Fruit fly (Drosophila melanogaster) whole organism, embryonic: ENCODE data around the gene Sec3.

Experiments used
- Abd-B ChIP-seq: fragments of 200-800 bp; sonication (Bioruptor generic); optimal IDR thresholded peaks from 2 replicates; lab custom pipeline; 2018; ENCODE audit warnings: missing biosample characterization, mild to moderate bottlenecking, missing genetic modification characterization, moderate library complexity
- CG11456 ChIP-seq: fragments of 200-800 bp; sonication (Bioruptor generic); IDR thresholded peaks from 3 replicates; pipeline ENCODE4 v1.3.6; 2022; ENCODE audit warnings: missing biosample characterization, missing genetic modification characterization
- CG11723 ChIP-seq: fragments of 200-800 bp; sonication (Bioruptor generic); optimal IDR thresholded peaks from 2 replicates; lab custom pipeline; 2017; ENCODE audit warnings: missing biosample characterization, mild to moderate bottlenecking, missing genetic modification characterization
- CG12299 ChIP-seq: fragments of 200-800 bp; sonication (Bioruptor generic); optimal IDR thresholded peaks from 2 replicates; lab custom pipeline; 2018; ENCODE audit warnings: missing biosample characterization, mild to moderate bottlenecking, missing genetic modification characterization
- CG12744 ChIP-seq: fragments of 200-800 bp; sonication (Bioruptor generic); optimal IDR thresholded peaks from 2 replicates; lab custom pipeline; 2016; ENCODE audit warnings: missing biosample characterization, missing genetic modification characterization
- CG12769 ChIP-seq: fragments of 200-800 bp; sonication (Bioruptor generic); optimal IDR thresholded peaks from 2 replicates; lab custom pipeline; 2019; ENCODE audit warnings: missing biosample characterization, mild to moderate bottlenecking, missing genetic modification characterization, moderate library complexity
- CG14965 ChIP-seq: fragments of 200-800 bp; sonication (Bioruptor generic); optimal IDR thresholded peaks from 2 replicates; lab custom pipeline; 2016; ENCODE audit warnings: missing biosample characterization, missing genetic modification characterization, borderline replicate concordance
- CG15514 ChIP-seq: fragments of 200-800 bp; sonication (Bioruptor generic); optimal IDR thresholded peaks from 3 replicates; lab custom pipeline; 2017; ENCODE audit warnings: missing biosample characterization, missing genetic modification characterization, mild to moderate bottlenecking, moderate library complexity, missing genetic modification reagents
- CG1602 ChIP-seq: fragments of 200-800 bp; sonication (Bioruptor generic); optimal IDR thresholded peaks from 3 replicates; lab custom pipeline; 2016; ENCODE audit warnings: missing biosample characterization, missing genetic modification characterization
- CG17802 ChIP-seq: fragments of 200-800 bp; sonication (Bioruptor generic); optimal IDR thresholded peaks from 2 replicates; lab custom pipeline; 2018; ENCODE audit warnings: missing biosample characterization, mild to moderate bottlenecking, missing genetic modification characterization, moderate library complexity
- CG1832 ChIP-seq: fragments of 200-800 bp; sonication (Bioruptor generic); optimal IDR thresholded peaks from 2 replicates; lab custom pipeline; 2017; ENCODE audit warnings: missing biosample characterization, mild to moderate bottlenecking, missing genetic modification characterization, inconsistent platforms
- CG3726 ChIP-seq: fragments of 200-800 bp; sonication (Bioruptor generic); IDR thresholded peaks from 3 replicates; pipeline ENCODE4, ENCODE4 v1.3.6; 2022; ENCODE audit warnings: missing biosample characterization, missing genetic modification characterization
- CG4424 ChIP-seq: fragments of 200-800 bp; sonication (Bioruptor generic); optimal IDR thresholded peaks from 3 replicates; lab custom pipeline; 2016; ENCODE audit warnings: missing biosample characterization, missing genetic modification characterization
- CG4854 ChIP-seq: fragments of 200-800 bp; sonication (Bioruptor generic); optimal IDR thresholded peaks from 2 replicates; lab custom pipeline; 2016; ENCODE audit warnings: missing biosample characterization, missing genetic modification characterization, inconsistent platforms
- CG6683 ChIP-seq: fragments of 200-800 bp; sonication (Bioruptor generic); optimal IDR thresholded peaks from 2 replicates; lab custom pipeline; 2017; ENCODE audit warnings: missing biosample characterization, mild to moderate bottlenecking, missing genetic modification characterization, missing genetic modification reagents
- CG6689 ChIP-seq: fragments of 200-800 bp; sonication (Bioruptor generic); IDR thresholded peaks from 2 replicates; pipeline ENCODE4 v1.3.6; 2022; ENCODE audit warnings: missing biosample characterization, missing genetic modification characterization
- CG6765 ChIP-seq: fragments of 200-800 bp; sonication (Bioruptor generic); optimal IDR thresholded peaks from 3 replicates; lab custom pipeline; 2017; ENCODE audit warnings: missing biosample characterization, mild to moderate bottlenecking, missing genetic modification characterization
- CG7963 ChIP-seq: fragments of 200-800 bp; sonication (Bioruptor generic); IDR thresholded peaks from 3 replicates; pipeline ENCODE4 v1.3.6; 2022; ENCODE audit warnings: missing biosample characterization, missing genetic modification characterization; ENCODE audit not compliant: partially characterized antibody
- CG8924 ChIP-seq: fragments of 200-800 bp; optimal IDR thresholded peaks from 3 replicates; lab custom pipeline; 2019; ENCODE audit warnings: missing biosample characterization, mild to moderate bottlenecking, missing genetic modification characterization, moderate library complexity
- CG9437 ChIP-seq: fragments of 200-800 bp; sonication (Bioruptor generic); optimal IDR thresholded peaks from 2 replicates; lab custom pipeline; 2018; ENCODE audit warnings: missing biosample characterization, mild to moderate bottlenecking, missing genetic modification characterization
- CG9932 ChIP-seq: fragments of 200-800 bp; sonication (Bioruptor generic); IDR thresholded peaks from 2 replicates; pipeline ENCODE4 v1.3.6; 2022; ENCODE audit warnings: missing biosample characterization, missing genetic modification characterization
- Deaf1 ChIP-seq: fragments of 200-800 bp; optimal IDR thresholded peaks from 3 replicates; lab custom pipeline; 2019; ENCODE audit warnings: missing biosample characterization, mild to moderate bottlenecking, missing genetic modification characterization, moderate library complexity
- Dp ChIP-seq: fragments of 200-800 bp; sonication (Bioruptor generic); optimal IDR thresholded peaks from 2 replicates; lab custom pipeline; 2018; ENCODE audit warnings: missing biosample characterization, mild to moderate bottlenecking, missing genetic modification characterization, moderate library complexity
- HLH4C ChIP-seq: fragments of 200-800 bp; sonication (Bioruptor generic); IDR thresholded peaks from 3 replicates; pipeline ENCODE4 v1.3.6; 2022; ENCODE audit warnings: missing biosample characterization, missing genetic modification characterization; ENCODE audit not compliant: partially characterized antibody
- Hr39 ChIP-seq: fragments of >200 bp; optimal IDR thresholded peaks from 2 replicates; lab custom pipeline; 2017
- Neu2 ChIP-seq: fragments of 200-800 bp; sonication (Bioruptor generic); optimal IDR thresholded peaks from 3 replicates; lab custom pipeline; 2016; ENCODE audit warnings: missing biosample characterization, missing genetic modification characterization, borderline replicate concordance
- PHDP ChIP-seq: fragments of 200-800 bp; sonication (Bioruptor generic); optimal IDR thresholded peaks from 3 replicates; lab custom pipeline; 2018; ENCODE audit warnings: missing biosample characterization, mild to moderate bottlenecking, missing genetic modification characterization, moderate library complexity
- Sox100B ChIP-seq: fragments of 200-800 bp; sonication (Bioruptor generic); optimal IDR thresholded peaks from 3 replicates; lab custom pipeline; 2018; ENCODE audit warnings: missing biosample characterization, mild to moderate bottlenecking, missing genetic modification characterization
- Stat92E ChIP-seq, 3 experiments: fragments of >200 bp in 2 of 3; fragments of 200-800 bp in 1 of 3; sonication (Bioruptor generic) in 1 of 3; optimal IDR thresholded peaks; 2 replicates each; lab custom pipeline; 2017 to 2019; ENCODE audit warnings: missing biosample characterization in 3 of 3, missing genetic modification characterization in 3 of 3, mild to moderate bottlenecking in 1 of 3, moderate library complexity in 1 of 3
- TFAM ChIP-seq: fragments of 200-800 bp; sonication (Bioruptor generic); optimal IDR thresholded peaks from 2 replicates; lab custom pipeline; 2017; ENCODE audit warnings: missing biosample characterization, missing genetic modification characterization, inconsistent platforms
- Xrp1 ChIP-seq: fragments of 200-800 bp; sonication (Bioruptor generic); IDR thresholded peaks from 2 replicates; pipeline ENCODE4 v1.3.6; 2022; ENCODE audit warnings: missing biosample characterization, missing genetic modification characterization
- cato ChIP-seq: fragments of 200-800 bp; sonication (Bioruptor generic); optimal IDR thresholded peaks from 2 replicates; lab custom pipeline; 2016; ENCODE audit warnings: missing biosample characterization, missing genetic modification characterization, borderline replicate concordance
- chinmo ChIP-seq: fragments of 200-800 bp; sonication (Bioruptor generic); IDR thresholded peaks from 4 replicates; pipeline ENCODE4 v1.3.6; 2022; ENCODE audit warnings: missing biosample characterization, missing genetic modification characterization; ENCODE audit not compliant: partially characterized antibody
- chm ChIP-seq: fragments of 200-800 bp; sonication (Bioruptor generic); IDR thresholded peaks from 2 replicates; pipeline ENCODE4 v1.3.6; 2022; ENCODE audit warnings: missing biosample characterization, missing genetic modification characterization
- chn ChIP-seq: fragments of 200-800 bp; sonication (Bioruptor generic); optimal IDR thresholded peaks from 2 replicates; lab custom pipeline; 2016; ENCODE audit warnings: missing biosample characterization, missing genetic modification characterization
- dmrt11E ChIP-seq: fragments of 200-800 bp; sonication (Bioruptor generic); optimal IDR thresholded peaks from 3 replicates; lab custom pipeline; 2018; ENCODE audit warnings: missing biosample characterization, mild to moderate bottlenecking, missing genetic modification characterization, moderate library complexity
- dmrt99B ChIP-seq: fragments of 200-800 bp; sonication (Bioruptor generic); optimal IDR thresholded peaks from 2 replicates; lab custom pipeline; 2018; ENCODE audit warnings: missing biosample characterization, mild to moderate bottlenecking, missing genetic modification characterization, moderate library complexity
- esg ChIP-seq: fragments of 200-800 bp; sonication (Bioruptor generic); conservative IDR thresholded peaks from 2 replicates; pipeline ENCODE4 v1.3.6; 2022; ENCODE audit warnings: missing biosample characterization, missing genetic modification characterization
- fd3F ChIP-seq: fragments of 200-800 bp; sonication (Bioruptor generic); optimal IDR thresholded peaks from 2 replicates; lab custom pipeline; 2018; ENCODE audit warnings: missing biosample characterization, mild to moderate bottlenecking, missing genetic modification characterization, moderate library complexity
- gt ChIP-seq: fragments of 200-800 bp; sonication (Bioruptor generic); IDR thresholded peaks from 2 replicates; pipeline ENCODE4 v1.3.6; 2022; ENCODE audit warnings: missing biosample characterization, missing genetic modification characterization
- kah ChIP-seq: fragments of 200-800 bp; sonication (Bioruptor generic); optimal IDR thresholded peaks from 2 replicates; lab custom pipeline; 2018; ENCODE audit warnings: missing biosample characterization, mild to moderate bottlenecking, missing genetic modification characterization
- lab ChIP-seq: fragments of 200-800 bp; sonication (Bioruptor generic); optimal IDR thresholded peaks from 3 replicates; lab custom pipeline; 2017; ENCODE audit warnings: missing biosample characterization, missing genetic modification characterization, mild to moderate bottlenecking, moderate library complexity, missing genetic modification reagents
- nerfin-1 ChIP-seq: fragments of 200-800 bp; sonication (Bioruptor generic); optimal IDR thresholded peaks from 3 replicates; lab custom pipeline; 2019; ENCODE audit warnings: missing biosample characterization, mild to moderate bottlenecking, missing genetic modification characterization, moderate library complexity
- oc ChIP-seq: fragments of 200-800 bp; sonication (Bioruptor generic); optimal IDR thresholded peaks from 2 replicates; lab custom pipeline; 2018; ENCODE audit warnings: missing biosample characterization, mild to moderate bottlenecking, missing genetic modification characterization, moderate library complexity
- pros ChIP-seq: fragments of 200-800 bp; sonication (Bioruptor generic); optimal IDR thresholded peaks from 3 replicates; lab custom pipeline; 2019; ENCODE audit warnings: missing biosample characterization, mild to moderate bottlenecking, missing genetic modification characterization, moderate library complexity
- psq ChIP-seq: fragments of 200-800 bp; sonication (Bioruptor generic); optimal IDR thresholded peaks from 2 replicates; lab custom pipeline; 2017; ENCODE audit warnings: missing biosample characterization, missing genetic modification characterization
- ranshi ChIP-seq: fragments of 200-800 bp; sonication (Bioruptor generic); IDR thresholded peaks from 2 replicates; pipeline ENCODE4 v1.3.6; 2022; ENCODE audit warnings: missing biosample characterization, missing genetic modification characterization
- slou ChIP-seq: fragments of 200-800 bp; sonication (Bioruptor generic); optimal IDR thresholded peaks from 3 replicates; lab custom pipeline; 2016; ENCODE audit warnings: missing biosample characterization, missing genetic modification characterization
- tll ChIP-seq, 2 experiments: fragments of 200-800 bp in 1 of 2; fragments of >200 bp in 1 of 2; sonication (Bioruptor generic) in 1 of 2; optimal IDR thresholded peaks; 2 replicates each; lab custom pipeline; 2017 to 2019; ENCODE audit warnings: missing biosample characterization in 2 of 2, missing genetic modification characterization in 2 of 2, mild to moderate bottlenecking in 1 of 2, moderate library complexity in 1 of 2

Sec3 gene

DNA sequence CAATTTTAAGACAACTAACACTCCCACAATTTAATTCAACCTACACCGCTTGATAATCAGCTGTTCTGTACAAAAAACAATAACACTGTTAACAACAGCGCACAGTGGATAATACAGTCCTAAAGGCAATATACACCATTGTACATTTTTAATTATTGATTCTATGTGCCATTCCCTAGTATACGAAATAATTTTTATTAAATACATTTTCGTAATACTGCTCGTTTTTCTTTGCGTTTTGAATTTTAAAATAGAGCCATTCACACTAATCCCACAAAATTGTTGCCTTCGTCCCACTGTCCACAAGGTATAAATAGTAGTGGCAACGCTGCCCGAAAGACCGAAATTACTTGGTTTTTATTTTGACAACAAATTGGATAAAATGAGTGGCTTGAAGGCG is 8.5 kb upstream of the Sec3 start, which contains the start of the genes Coq4 and CG32176 (continued):
- TF ChIP-seq Neu2 (peak; percentile 93), Dp (peak; percentile 34), CG15514 (peak; percentile 93), chn (GFP tag; lab: Kevin White, UChicago) (peak; percentile 99), slou (peak; percentile 98), CG8924 (tag; lab: Kevin White, UChicago) (peak; percentile 97), oc (tag; lab: Kevin White, UChicago) (peak; percentile 98), ranshi (GFP tag; lab: Robert Waterston, UW) (peak; percentile 98), Sox100B (GFP tag; lab: Kevin White, UChicago) (peak; percentile 93), CG12769 (tag; lab: Kevin White, UChicago) (peak; percentile 99), CG12299 (tag; lab: Kevin White, UChicago) (peak; percentile 96), nerfin-1 (tag; lab: Kevin White, UChicago) (peak; percentile 94), chinmo (GFP tag; lab: Robert Waterston, UW) (no peak), chm (GFP tag; lab: Robert Waterston, UW) (peak; percentile 98), CG11456 (GFP tag; lab: Robert Waterston, UW) (peak; percentile 98), PHDP (peak; percentile 98), CG3726 (GFP tag; lab: Robert Waterston, UW) (peak; percentile 98), CG4854 (peak; percentile 98), pros (GFP tag; lab: Kevin White, UChicago) (peak; percentile 49), CG14965 (GFP tag; lab: Kevin White, UChicago) (peak; percentile 71), Abd-B (GFP tag; lab: Kevin White, UChicago) (peak; percentile 99), CG7963 (GFP tag; lab: Robert Waterston, UW) (peak; percentile 80), Xrp1 (GFP tag; lab: Robert Waterston, UW) (peak; percentile 99), CG12744 (GFP tag; lab: Kevin White, UChicago) (peak; percentile 98), HLH4C (GFP tag; lab: Robert Waterston, UW) (peak; percentile 62), esg (GFP tag; lab: Robert Waterston, UW) (peak; percentile 97), dmrt11E (tag; lab: Kevin White, UChicago) (peak; percentile 97), psq (GFP tag; lab: Kevin White, UChicago) (peak; percentile 93), tll (GFP tag; optimal IDR thresholded peaks at IDR 0.05; lab: Kevin White, UChicago) (peak in 1 of 2 experiments; percentile 32), CG6765 (GFP tag; lab: Kevin White, UChicago) (peak; percentile 95), CG17802 (tag; lab: Kevin White, UChicago) (peak; percentile 91), dmrt99B (tag; lab: Kevin White, UChicago) (peak; percentile 97), Stat92E (GFP tag; optimal IDR thresholded peaks at IDR 0.05; lab: Kevin White, UChicago) (peak in 1 of 3 experiments; percentile 57), CG4424 (GFP tag; lab: Kevin White, UChicago) (peak; percentile 99), CG6683 (GFP tag; lab: Kevin White, UChicago) (peak; percentile 90), Hr39 (lab: Kevin White, UChicago) (no peak), CG9437 (GFP tag; lab: Kevin White, UChicago) (peak; percentile 88), CG9932 (GFP tag; lab: Robert Waterston, UW) (peak; percentile 99), CG11723 (peak; percentile 93), CG1602 (GFP tag; lab: Kevin White, UChicago) (peak; percentile 98), cato (GFP tag; lab: Kevin White, UChicago) (peak; percentile 96), gt (GFP tag; lab: Robert Waterston, UW) (peak; percentile 95), TFAM (GFP tag; lab: Kevin White, UChicago) (peak; percentile 90), CG6689 (GFP tag; lab: Robert Waterston, UW) (peak; percentile 96), CG1832 (GFP tag; lab: Kevin White, UChicago) (no peak), fd3F (peak; percentile 97), kah (GFP tag; lab: Kevin White, UChicago) (peak; percentile 90), lab (GFP tag; lab: Kevin White, UChicago) (peak; percentile 98), Deaf1 (tag; lab: Kevin White, UChicago) (peak; percentile 81)
